Worm (Caenorhabditis elegans) whole organism, L4/young adult: ENCODE data around the gene nlp-13.

Source experiments
- dao-5 ChIP-seq: sonication (generic microtip); optimal IDR thresholded peaks from 2 replicates; lab custom pipeline; 2016; ENCODE audit warnings: missing genotype, missing genetic modification characterization, moderate library complexity, missing compliant biosample characterization
- him-1 ChIP-seq: sonication (generic microtip); optimal IDR thresholded peaks from 2 replicates; lab custom pipeline; 2016; ENCODE audit warnings: missing genotype, missing genetic modification reagents, missing genetic modification characterization, missing compliant biosample characterization

DNA sequence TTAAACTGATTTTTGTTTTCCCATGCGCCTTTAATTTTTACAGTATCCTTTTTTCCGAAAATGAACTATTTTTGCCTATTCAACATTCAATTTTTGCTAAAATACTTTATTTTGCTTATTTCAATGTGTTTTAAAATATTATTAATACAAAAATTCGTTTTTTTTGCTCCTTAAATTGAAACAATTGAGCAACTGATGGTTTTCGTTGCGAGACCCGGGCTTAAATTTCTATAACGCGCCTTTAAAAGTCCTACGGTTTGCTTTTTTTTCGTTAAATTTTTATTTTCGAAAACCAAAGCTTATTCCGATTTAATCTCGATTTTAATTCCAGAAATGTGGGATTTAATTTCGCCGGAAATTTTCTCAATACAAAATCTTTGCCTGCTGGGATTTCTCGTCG lies 40.9 kb upstream of the nlp-13 start, which contains the start of gene algn-5:
- TF ChIP-seq him-1 = no peak
- no peak for TF ChIP-seq dao-5
